Worm (Caenorhabditis elegans) whole organism, midembryonic: ENCODE data around the gene srt-29.

Experiments
- T22C8.4 ChIP-seq: fragments of 200-800 bp; sonication (Bioruptor generic); IDR thresholded peaks from 2 replicates; pipeline ENCODE4 v1.3.6; 2022; ENCODE audit warnings: missing genetic modification characterization, missing compliant biosample characterization
- cog-1 ChIP-seq: sonication (generic microtip); optimal IDR thresholded peaks from 2 replicates; lab custom pipeline; 2016; ENCODE audit warnings: missing genetic modification characterization, missing compliant biosample characterization
- flt-1 ChIP-seq: fragments of 200-800 bp; sonication (Bioruptor generic); IDR thresholded peaks from 2 replicates; pipeline ENCODE4 v1.3.6; 2022; ENCODE audit warnings: missing genetic modification characterization, missing compliant biosample characterization
- klf-2 ChIP-seq: fragments of 200-800 bp; sonication (Bioruptor generic); conservative IDR thresholded peaks from 2 replicates; pipeline ENCODE4 v1.3.6; 2022; ENCODE audit warnings: missing genetic modification reagents, missing genetic modification characterization, missing compliant biosample characterization
- med-1 ChIP-seq: sonication (generic microtip); optimal IDR thresholded peaks from 2 replicates; lab custom pipeline; 2017; ENCODE audit warnings: missing genetic modification characterization, mild to moderate bottlenecking, missing compliant biosample characterization, antibody characterized with exemption, missing genetic modification reagents; ENCODE audit not compliant: insufficient read depth
- ref-1 ChIP-seq: fragments of 200-800 bp; sonication (Bioruptor generic); conservative IDR thresholded peaks from 2 replicates; pipeline ENCODE4 v1.3.6; 2022; ENCODE audit warnings: missing genetic modification reagents, missing genetic modification characterization, missing compliant biosample characterization
- tab-1 ChIP-seq: fragments of 200-800 bp; sonication (Bioruptor generic); IDR thresholded peaks from 2 replicates; pipeline ENCODE4 v1.3.6; 2022; ENCODE audit warnings: missing genetic modification characterization, missing compliant biosample characterization
- ztf-23 ChIP-seq: fragments of 200-800 bp; sonication (Bioruptor generic); IDR thresholded peaks from 2 replicates; pipeline ENCODE4 v1.3.6; 2022; ENCODE audit warnings: missing genetic modification reagents, missing genetic modification characterization, missing compliant biosample characterization
- ztf-29 ChIP-seq: fragments of 200-800 bp; sonication (Bioruptor generic); IDR thresholded peaks from 2 replicates; pipeline ENCODE4 v1.3.6; 2022; ENCODE audit warnings: missing genetic modification reagents, missing genetic modification characterization, missing compliant biosample characterization

DNA sequence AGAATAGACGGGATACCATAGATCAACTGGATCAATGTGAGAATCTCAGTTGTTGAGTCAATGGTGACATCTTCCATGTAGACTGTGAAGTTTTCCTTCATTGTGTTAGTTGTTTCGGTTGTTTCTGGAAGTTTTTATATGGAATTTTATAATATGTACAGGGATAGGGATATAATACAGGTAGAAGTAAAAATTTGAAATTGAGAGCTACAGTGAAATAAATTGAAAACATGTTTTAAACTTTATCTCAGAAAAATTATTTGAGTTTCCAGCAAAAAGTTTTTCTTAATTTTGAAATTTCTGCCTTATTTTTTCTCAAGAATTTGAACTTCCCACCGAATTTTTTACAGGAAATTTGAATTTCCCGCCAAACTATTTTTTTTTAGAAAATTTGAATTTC is 23.4 kb upstream of the srt-29 start, which contains the start of gene srg-62:
- TF ChIP-seq med-1 (GFP tag; lab: Kevin White, UChicago) (no peak), ztf-29 (GFP tag; lab: Robert Waterston, UW) (no peak), ref-1 (GFP tag; lab: Robert Waterston, UW) (no peak), flt-1 (GFP tag; lab: Robert Waterston, UW) (no peak), tab-1 (GFP tag; lab: Robert Waterston, UW) (no peak), ztf-23 (GFP tag; lab: Robert Waterston, UW) (no peak), T22C8.4 (GFP tag; lab: Robert Waterston, UW) (no peak), klf-2 (GFP tag; lab: Robert Waterston, UW) (no peak), cog-1 (tag; lab: Kevin White, UChicago) (no peak)
